Worm (Caenorhabditis elegans): ENCODE measurements around the gene F41E7.9.
A peak's percentile ranks its signal among the peaks of the same experiment; 100 is the strongest.

The F41E7.9 gene

DNA sequence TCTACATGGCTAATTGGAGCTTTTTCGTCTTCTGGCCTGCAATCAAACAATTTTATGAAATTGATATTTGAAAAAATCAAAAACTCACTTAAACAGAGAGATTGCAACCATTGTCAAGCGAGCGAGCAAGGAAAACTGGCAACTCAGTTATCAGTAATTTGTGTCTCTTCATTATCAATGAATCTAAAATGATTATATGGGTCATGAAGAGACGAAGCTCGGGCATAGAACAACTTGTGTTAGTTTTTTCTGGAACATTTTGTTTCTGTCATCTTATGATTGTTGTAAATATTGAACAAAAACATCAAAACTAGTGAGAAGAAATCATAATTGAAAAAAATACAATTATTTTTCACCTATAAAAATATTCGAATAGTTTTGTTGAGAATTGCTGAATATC lies 25.2 kb upstream of the F41E7.9 start, which contains the start of gene R07E3.1:
R07E3.1 (minus strand) TSS at position 176 of the 400 bp plus-strand sequence.
- TF ChIP-seq hlh-30 (tag; optimal IDR thresholded peaks at IDR 0.05; ENCODE audit: insufficient read depth) = peak; percentile 43
- peak; percentile 41; the same call in 1 of the 2 replicates for TF ChIP-seq php-3 (GFP tag; IDR thresholded peaks at IDR 0.05)
- peak; percentile 57 for TF ChIP-seq dmd-6 (GFP tag; IDR thresholded peaks at IDR 0.05)
- TF ChIP-seq ceh-62 (tag; optimal IDR thresholded peaks at IDR 0.05) = no peak
- peak; percentile 69 for TF ChIP-seq ztf-7 (tag; optimal IDR thresholded peaks at IDR 0.05)
- TF ChIP-seq zfp-2 (tag; optimal IDR thresholded peaks at IDR 0.05) = no peak
- no peak for TF ChIP-seq ceh-44 (GFP tag; IDR thresholded peaks at IDR 0.05)
- TF ChIP-seq dve-1 (tag; optimal IDR thresholded peaks at IDR 0.05; ENCODE audit: insufficient read depth) = peak; percentile 71
- no peak for TF ChIP-seq daf-16 (GFP tag; optimal IDR thresholded peaks at IDR 0.05)
- peak; percentile 88 for TF ChIP-seq daf-16 (tag; optimal IDR thresholded peaks at IDR 0.05)
- peak; percentile 49 for TF ChIP-seq pqm-1 (tag; optimal IDR thresholded peaks at IDR 0.05)
- TF ChIP-seq nhr-77 (tag; optimal IDR thresholded peaks at IDR 0.05) = peak; percentile 9
- peak; percentile 53 for TF ChIP-seq nhr-28 (tag; optimal IDR thresholded peaks at IDR 0.05)
- TF ChIP-seq hlh-11 (tag; optimal IDR thresholded peaks at IDR 0.05) = peak; percentile 49
- TF ChIP-seq R02D3.7 (tag; optimal IDR thresholded peaks at IDR 0.05) = no peak

DNA sequence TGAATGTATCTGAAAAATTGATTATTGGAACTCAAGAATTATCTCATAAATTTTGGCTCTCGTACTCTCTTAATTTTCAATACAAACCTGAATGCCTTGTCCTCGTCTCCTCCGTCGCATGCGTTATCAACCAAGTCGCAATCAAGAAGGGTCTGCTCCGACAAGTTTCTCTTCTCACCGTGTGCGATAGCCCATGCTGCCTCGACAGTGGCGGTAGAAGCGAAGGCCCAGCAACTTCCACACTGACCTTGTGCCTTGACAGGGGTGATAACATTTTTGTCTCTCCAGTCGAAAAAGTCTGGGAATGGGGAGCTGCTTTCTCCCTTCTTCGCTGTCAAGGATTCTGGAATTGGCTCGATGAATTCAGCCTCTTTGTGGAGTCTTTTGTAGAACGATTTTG lies 24.2 kb upstream of the F41E7.9 start:
- TF ChIP-seq daf-16 (GFP tag; optimal IDR thresholded peaks at IDR 0.05) = no peak
- TF ChIP-seq daf-16 (tag; optimal IDR thresholded peaks at IDR 0.05) = peak; percentile 34
- TF ChIP-seq unc-62 (GFP tag; optimal IDR thresholded peaks at IDR 0.05 in 1 of 2) = peak in 1 of 2 experiments; percentile 26
- TF ChIP-seq unc-62 (tag; optimal IDR thresholded peaks at IDR 0.05) = no peak
- TF ChIP-seq D1046.2 (GFP tag; IDR thresholded peaks at IDR 0.05) = no peak
- peak; percentile 20 for TF ChIP-seq mxl-3 (GFP tag; optimal IDR thresholded peaks at IDR 0.05)
- peak; percentile 72 for TF ChIP-seq pqm-1 (tag; optimal IDR thresholded peaks at IDR 0.05)
- no peak for TF ChIP-seq set-16 (GFP tag; IDR thresholded peaks at IDR 0.05)
- TF ChIP-seq dmd-6 (GFP tag; IDR thresholded peaks at IDR 0.05) = peak; percentile 41; the same call in 1 of the 2 replicates
- peak; percentile 17 for TF ChIP-seq nhr-10 (tag; optimal IDR thresholded peaks at IDR 0.05)
- no peak for TF ChIP-seq F49E8.2 (tag; optimal IDR thresholded peaks at IDR 0.05; ENCODE audit: borderline replicate concordance)
- TF ChIP-seq hlh-11 (tag; optimal IDR thresholded peaks at IDR 0.05) = peak; percentile 46
- TF ChIP-seq ZK337.2 (GFP tag; IDR thresholded peaks at IDR 0.05) = no peak
- no peak for TF ChIP-seq dmd-8 (GFP tag; IDR thresholded peaks at IDR 0.05)
- TF ChIP-seq daf-8 (GFP tag; IDR thresholded peaks at IDR 0.05) = no peak
- no peak for TF ChIP-seq ceh-32 (tag; optimal IDR thresholded peaks at IDR 0.05; ENCODE audit: poor library complexity)

DNA sequence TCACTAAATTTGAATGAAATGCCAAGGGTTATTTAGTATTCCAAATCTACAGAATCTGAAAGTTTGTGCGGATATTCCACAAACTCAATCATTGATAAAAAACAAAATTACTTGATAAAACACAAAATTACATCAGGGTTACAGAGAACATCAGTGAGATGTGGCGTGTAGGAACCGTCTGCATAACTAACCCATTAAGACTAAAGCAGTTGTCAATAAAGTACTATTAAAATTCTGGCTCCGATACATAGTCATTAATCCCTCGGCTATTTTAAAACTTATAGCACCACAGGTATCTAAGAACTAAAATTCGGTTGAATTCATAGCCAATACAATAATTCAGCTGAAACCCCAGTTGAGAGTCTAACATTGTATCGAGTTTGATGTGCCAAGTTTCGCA lies 23.0 kb upstream of the F41E7.9 start:
- TF ChIP-seq Y75B8A.6 (GFP tag; IDR thresholded peaks at IDR 0.05) (no peak), nhr-28 (tag; optimal IDR thresholded peaks at IDR 0.05) (no peak), tra-1 (GFP tag; IDR thresholded peaks at IDR 0.05) (peak; percentile 49; the same call in 1 of the 2 replicates), ZK337.2 (GFP tag; IDR thresholded peaks at IDR 0.05) (no peak), aly-2 (tag; optimal IDR thresholded peaks at IDR 0.05) (no peak), Y105C5A.15 (GFP tag; IDR thresholded peaks at IDR 0.05) (no peak), hlh-30 (tag; optimal IDR thresholded peaks at IDR 0.05; ENCODE audit: insufficient read depth) (no peak), ceh-32 (tag; optimal IDR thresholded peaks at IDR 0.05; ENCODE audit: poor library complexity) (no peak), nhr-76 (tag; optimal IDR thresholded peaks at IDR 0.05) (no peak), nhr-25 (tag; optimal IDR thresholded peaks at IDR 0.05; ENCODE audit: borderline replicate concordance, insufficient read depth) (no peak), F49E8.2 (tag; optimal IDR thresholded peaks at IDR 0.05; ENCODE audit: borderline replicate concordance) (no peak), mep-1 (tag; optimal IDR thresholded peaks at IDR 0.05) (peak; percentile 63), saeg-2 (GFP tag; IDR thresholded peaks at IDR 0.05) (no peak), ceh-28 (tag; optimal IDR thresholded peaks at IDR 0.05) (no peak), nhr-237 (tag; optimal IDR thresholded peaks at IDR 0.05) (no peak), egl-43 (GFP tag; IDR thresholded peaks at IDR 0.05) (no peak), mdt-29 (GFP tag; IDR thresholded peaks at IDR 0.05) (no peak), unc-39 (tag; optimal IDR thresholded peaks at IDR 0.05) (no peak), tag-97 (GFP tag; IDR thresholded peaks at IDR 0.05) (no peak), set-16 (GFP tag; IDR thresholded peaks at IDR 0.05) (no peak), ceh-20 (GFP tag; IDR thresholded peaks at IDR 0.05) (no peak), fkh-10 (GFP tag; optimal IDR thresholded peaks at IDR 0.05) (no peak), Y48G9A.11 (GFP tag; IDR thresholded peaks at IDR 0.05) (no peak), lin-1 (GFP tag; IDR thresholded peaks at IDR 0.05) (no peak), snpc-1.2 (GFP tag; IDR thresholded peaks at IDR 0.05) (no peak), nhr-77 (tag; optimal IDR thresholded peaks at IDR 0.05) (no peak), ama-1 (optimal IDR thresholded peaks at IDR 0.05) (no peak), dmd-6 (GFP tag; IDR thresholded peaks at IDR 0.05) (peak; percentile 24; the same call in 1 of the 2 replicates), lir-3 (tag; optimal IDR thresholded peaks at IDR 0.05) (no peak), spr-3 (GFP tag; optimal IDR thresholded peaks at IDR 0.05) (no peak)
